Worm (Caenorhabditis elegans) whole organism, young adult: Measurements from ENCODE around the gene Y73B6BL.22.

Source experiments
- F23B12.7 ChIP-seq: sonication (generic microtip); optimal IDR thresholded peaks from 2 replicates; lab custom pipeline; 2017; ENCODE audit warnings: missing genetic modification characterization, mild to moderate bottlenecking, missing compliant biosample characterization, antibody characterized with exemption, moderate library complexity; ENCODE audit not compliant: insufficient read depth
- F33H1.4 ChIP-seq: fragments of 200-800 bp; sonication (Bioruptor generic); IDR thresholded peaks from 2 replicates; pipeline ENCODE4 v1.3.6; 2022; ENCODE audit warnings: missing genetic modification reagents, missing genetic modification characterization, missing compliant biosample characterization
- F37B4.10 ChIP-seq: fragments of 200-800 bp; sonication (Bioruptor generic); IDR thresholded peaks from 2 replicates; pipeline ENCODE4 v1.3.6; 2022; ENCODE audit warnings: missing genetic modification characterization, missing compliant biosample characterization
- F49E8.2 ChIP-seq: sonication (generic microtip); optimal IDR thresholded peaks from 3 replicates; lab custom pipeline; 2017; ENCODE audit warnings: missing genetic modification characterization, mild to moderate bottlenecking, missing compliant biosample characterization, antibody characterized with exemption, moderate library complexity; ENCODE audit not compliant: insufficient read depth
- F57A8.1 ChIP-seq: fragments of 200-800 bp; sonication (Bioruptor generic); optimal IDR thresholded peaks from 2 replicates; lab custom pipeline; 2018; ENCODE audit warnings: mild to moderate bottlenecking, missing genetic modification characterization, moderate library complexity, missing compliant biosample characterization
- K11D2.4 ChIP-seq: fragments of 200-800 bp; sonication (Bioruptor generic); IDR thresholded peaks from 2 replicates; pipeline ENCODE4 v1.3.6; 2022; ENCODE audit warnings: missing genetic modification reagents, missing genetic modification characterization, missing compliant biosample characterization
- Y53G8AR.9 ChIP-seq: fragments of 200-800 bp; sonication (Bioruptor generic); conservative IDR thresholded peaks from 2 replicates; pipeline ENCODE4 v1.3.6; 2022; ENCODE audit warnings: missing genetic modification reagents, missing genetic modification characterization, missing compliant biosample characterization
- ZK185.1 ChIP-seq: sonication (generic microtip); optimal IDR thresholded peaks from 2 replicates; lab custom pipeline; 2016; ENCODE audit warnings: mild to moderate bottlenecking, missing genetic modification characterization, missing compliant biosample characterization; ENCODE audit not compliant: poor library complexity, severe bottlenecking
- attf-3 ChIP-seq: fragments of 200-800 bp; sonication (Bioruptor generic); conservative IDR thresholded peaks from 2 replicates; pipeline ENCODE4 v1.3.6; 2022; ENCODE audit warnings: missing genetic modification reagents, missing genetic modification characterization, missing compliant biosample characterization
- attf-6 ChIP-seq: fragments of 200-800 bp; sonication (Bioruptor generic); IDR thresholded peaks from 2 replicates; pipeline ENCODE4 v1.3.6; 2022; ENCODE audit warnings: missing genetic modification reagents, missing genetic modification characterization, missing compliant biosample characterization
- cebp-1 ChIP-seq, 2 experiments: fragments of 200-800 bp in 1 of 2; sonication (Bioruptor generic) in 1 of 2; sonication (generic microtip) in 1 of 2; IDR thresholded peaks in 1 of 2; optimal IDR thresholded peaks in 1 of 2; 2 replicates each; pipeline versions ENCODE4 v1.3.6 to Lab custom; 2017 to 2022; ENCODE audit warnings: missing compliant biosample characterization in 2 of 2, missing genetic modification characterization in 2 of 2, mild to moderate bottlenecking in 1 of 2, missing genetic modification reagents in 1 of 2, moderate library complexity in 1 of 2
- ceh-58 ChIP-seq: fragments of 200-800 bp; sonication (Bioruptor generic); IDR thresholded peaks from 2 replicates; pipeline ENCODE4 v1.3.6; 2022; ENCODE audit warnings: missing genetic modification characterization, missing compliant biosample characterization
- die-1 ChIP-seq: sonication (generic microtip); optimal IDR thresholded peaks from 2 replicates; lab custom pipeline; 2016; ENCODE audit warnings: missing genotype, mild to moderate bottlenecking, missing genetic modification characterization, missing compliant biosample characterization
- dpff-1 ChIP-seq: sonication (generic microtip); optimal IDR thresholded peaks from 2 replicates; lab custom pipeline; 2017; ENCODE audit warnings: mild to moderate bottlenecking, missing genetic modification characterization, missing compliant biosample characterization
- dpl-1 ChIP-seq: fragments of 150-350 bp; optimal IDR thresholded peaks from 2 replicates; lab custom pipeline; 2014; ENCODE audit warnings: missing biosample characterization, missing genetic modification reagents, missing genetic modification characterization
- efl-1 ChIP-seq: fragments of 150-350 bp; optimal IDR thresholded peaks from 2 replicates; lab custom pipeline; 2014; ENCODE audit warnings: missing biosample characterization, missing genetic modification reagents, missing genetic modification characterization
- egrh-3 ChIP-seq: fragments of 200-800 bp; sonication (Bioruptor generic); IDR thresholded peaks from 2 replicates; pipeline ENCODE4 v1.3.6; 2022; ENCODE audit warnings: missing genetic modification reagents, missing genetic modification characterization, missing compliant biosample characterization
- lin-26 ChIP-seq: fragments of 200-800 bp; sonication (Bioruptor generic); IDR thresholded peaks from 2 replicates; pipeline ENCODE4 v1.3.6; 2022; ENCODE audit warnings: missing genetic modification reagents, missing genetic modification characterization, missing compliant biosample characterization
- lin-35 ChIP-seq, 3 experiments: fragments of 150-350 bp in 2 of 3; sonication (generic microtip) in 1 of 3; optimal IDR thresholded peaks; 2 replicates each; lab custom pipeline; 2014 to 2018; ENCODE audit warnings: missing biosample characterization in 3 of 3, missing genetic modification characterization in 3 of 3, missing genetic modification reagents in 3 of 3
- lin-54 ChIP-seq: fragments of 200-800 bp; sonication (Bioruptor generic); optimal IDR thresholded peaks from 2 replicates; lab custom pipeline; 2018; ENCODE audit warnings: mild to moderate bottlenecking, missing genetic modification characterization, missing compliant biosample characterization
- lsl-1 ChIP-seq: fragments of 200-800 bp; sonication (Bioruptor generic); optimal IDR thresholded peaks from 2 replicates; lab custom pipeline; 2018; ENCODE audit warnings: mild to moderate bottlenecking, missing genetic modification characterization, moderate library complexity, missing compliant biosample characterization
- madf-6 ChIP-seq: fragments of 200-800 bp; sonication (Bioruptor generic); IDR thresholded peaks from 2 replicates; pipeline ENCODE4 v1.3.6; 2022; ENCODE audit warnings: missing genetic modification reagents, missing genetic modification characterization, missing compliant biosample characterization
- rcor-1 ChIP-seq: fragments of 200-800 bp; sonication (Bioruptor generic); IDR thresholded peaks from 2 replicates; pipeline ENCODE4 v1.3.6; 2022; ENCODE audit warnings: missing genetic modification reagents, missing genetic modification characterization, missing compliant biosample characterization
- sdz-38 ChIP-seq: sonication (generic microtip); optimal IDR thresholded peaks from 2 replicates; lab custom pipeline; 2016; ENCODE audit warnings: missing genotype, missing genetic modification characterization, missing compliant biosample characterization
- snpc-3.4 ChIP-seq: sonication (generic microtip); optimal IDR thresholded peaks from 2 replicates; lab custom pipeline; 2017; ENCODE audit warnings: missing genetic modification characterization, mild to moderate bottlenecking, missing compliant biosample characterization, antibody characterized with exemption, moderate library complexity, missing genotype, missing genetic modification reagents
- snpc-4 ChIP-seq, 5 experiments: fragments of 150-350 bp in 1 of 5; sonication (generic microtip) in 4 of 5; optimal IDR thresholded peaks; 2 replicates each; lab custom pipeline; 2014 to 2018; ENCODE audit warnings: missing genetic modification characterization in 5 of 5, missing biosample characterization in 3 of 5, antibody characterized with exemption in 2 of 5, mild to moderate bottlenecking in 2 of 5, missing compliant biosample characterization in 2 of 5, missing genotype in 2 of 5, moderate library complexity in 2 of 5, missing genetic modification reagents in 1 of 5
- somi-1 ChIP-seq: fragments of 200-800 bp; sonication (Bioruptor generic); optimal IDR thresholded peaks from 2 replicates; lab custom pipeline; 2018; ENCODE audit warnings: mild to moderate bottlenecking, missing genetic modification characterization, missing compliant biosample characterization
- tbp1 ChIP-seq: fragments of 200-800 bp; sonication (Bioruptor generic); optimal IDR thresholded peaks from 2 replicates; lab custom pipeline; 2018; ENCODE audit warnings: mild to moderate bottlenecking, missing genetic modification characterization, missing compliant biosample characterization
- xnd-1 ChIP-seq: sonication (generic microtip); optimal IDR thresholded peaks from 2 replicates; lab custom pipeline; 2016; ENCODE audit warnings: missing genotype, missing genetic modification reagents, missing genetic modification characterization, missing compliant biosample characterization
- ztf-28 ChIP-seq: fragments of 200-800 bp; sonication (Bioruptor generic); IDR thresholded peaks from 2 replicates; pipeline ENCODE4 v1.3.6; 2022; ENCODE audit warnings: missing genetic modification reagents, missing genetic modification characterization, missing compliant biosample characterization

Y73B6BL.22 gene

DNA sequence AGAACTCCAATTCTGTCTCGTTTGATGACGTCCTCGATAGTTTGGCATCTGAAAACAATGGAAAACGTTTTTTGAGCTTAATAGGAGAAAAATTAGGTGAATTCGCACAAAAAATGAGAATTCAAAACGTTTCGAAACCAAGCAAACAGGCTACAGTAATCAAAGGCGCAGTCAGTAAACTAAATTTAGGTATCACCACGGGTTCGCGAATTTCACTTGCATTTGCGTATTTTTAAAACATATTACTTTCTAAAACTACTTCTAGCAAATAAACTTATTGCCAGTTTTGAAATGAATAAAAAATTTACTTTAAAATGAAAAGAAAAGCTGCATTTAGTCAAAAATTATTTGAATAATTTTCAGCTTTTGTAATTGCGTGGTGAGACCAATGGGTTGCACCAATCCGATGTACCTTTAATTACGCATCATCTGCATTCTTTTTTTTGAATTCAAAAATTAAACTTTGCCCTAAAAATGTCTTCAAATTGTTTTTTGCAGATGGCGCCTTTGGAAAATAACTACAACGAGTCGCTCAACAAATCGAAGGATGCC is 2.7 kb upstream of the Y73B6BL.22 start, which contains the start of the genes Y73B6BL.23 and htp-2:
Y73B6BL.23 (minus strand) TSS at position 51 of the 552 bp plus-strand sequence.
htp-2 (plus strand) TSS at position 492 of the 552 bp plus-strand sequence.
- peak; percentile 13; the same call in 1 of the 2 replicates for TF ChIP-seq madf-6 (GFP tag; lab: Robert Waterston, UW)
- no peak for TF ChIP-seq ztf-28 (GFP tag; lab: Robert Waterston, UW)
- TF ChIP-seq F33H1.4 (GFP tag; lab: Robert Waterston, UW): peak; percentile 68
- TF ChIP-seq sdz-38: no peak
- peak; percentile 83 for TF ChIP-seq lsl-1 (GFP tag; lab: Kevin White, UChicago)
- no peak for TF ChIP-seq rcor-1 (GFP tag; lab: Robert Waterston, UW)
- no peak for TF ChIP-seq dpff-1 (tag; lab: Kevin White, UChicago)
- TF ChIP-seq F57A8.1 (GFP tag; lab: Kevin White, UChicago): no peak
- no peak for TF ChIP-seq snpc-4 (GFP tag; optimal IDR thresholded peaks at IDR 0.05; lab: Kevin White, UChicago)
- TF ChIP-seq snpc-4 (tag; optimal IDR thresholded peaks at IDR 0.05; lab: Kevin White, UChicago): peak in 2 of 4 experiments; percentile 40 to 73
- TF ChIP-seq, all 124 proteins: peak for 4

DNA sequence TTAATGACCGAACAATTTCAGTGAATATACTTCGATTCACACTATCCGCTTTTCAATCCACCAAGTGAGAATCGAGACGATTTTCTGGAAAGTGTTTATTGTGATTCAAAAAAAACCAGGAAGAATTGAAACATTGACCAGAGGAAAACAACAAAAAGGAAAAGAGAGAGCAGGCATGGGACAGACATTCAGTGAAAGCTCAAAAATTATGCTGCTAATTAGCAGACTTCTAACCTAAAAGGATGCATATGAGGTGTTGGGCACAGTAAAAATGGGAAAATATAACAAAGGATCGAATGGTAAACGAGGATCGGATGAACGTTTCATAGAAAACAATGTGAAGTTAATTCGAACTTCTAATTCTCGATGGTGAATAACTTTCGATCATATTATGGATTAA is 1.2 kb upstream of the Y73B6BL.22 start:
- peak; percentile 36 for TF ChIP-seq snpc-3.4
- no peak for TF ChIP-seq rcor-1 (GFP tag; lab: Robert Waterston, UW)
- TF ChIP-seq F23B12.7: no peak
- TF ChIP-seq attf-6 (GFP tag; lab: Robert Waterston, UW): 0 out of 2 replicates have a peak, but pooled peaks have one; percentile 52
- TF ChIP-seq ceh-58: no peak
- TF ChIP-seq snpc-4 (GFP tag; optimal IDR thresholded peaks at IDR 0.05; lab: Kevin White, UChicago): no peak
- TF ChIP-seq snpc-4 (tag; optimal IDR thresholded peaks at IDR 0.05; lab: Kevin White, UChicago): peak in 1 of 4 experiments; percentile 55
- TF ChIP-seq F37B4.10 (GFP tag; lab: Robert Waterston, UW): no peak
- TF ChIP-seq lin-54 (GFP tag; lab: Kevin White, UChicago): no peak
- TF ChIP-seq F49E8.2 (tag; lab: Kevin White, UChicago): peak; percentile 71
- peak; percentile 38; the same call in 1 of the 2 replicates for TF ChIP-seq lin-26 (GFP tag; lab: Robert Waterston, UW)
- no peak for TF ChIP-seq ztf-28 (GFP tag; lab: Robert Waterston, UW)
- no peak for TF ChIP-seq die-1
- TF ChIP-seq somi-1 (GFP tag; lab: Kevin White, UChicago): no peak
- TF ChIP-seq xnd-1 (tag; lab: Kevin White, UChicago): peak; percentile 36
- TF ChIP-seq K11D2.4 (GFP tag; lab: Robert Waterston, UW): no peak

DNA sequence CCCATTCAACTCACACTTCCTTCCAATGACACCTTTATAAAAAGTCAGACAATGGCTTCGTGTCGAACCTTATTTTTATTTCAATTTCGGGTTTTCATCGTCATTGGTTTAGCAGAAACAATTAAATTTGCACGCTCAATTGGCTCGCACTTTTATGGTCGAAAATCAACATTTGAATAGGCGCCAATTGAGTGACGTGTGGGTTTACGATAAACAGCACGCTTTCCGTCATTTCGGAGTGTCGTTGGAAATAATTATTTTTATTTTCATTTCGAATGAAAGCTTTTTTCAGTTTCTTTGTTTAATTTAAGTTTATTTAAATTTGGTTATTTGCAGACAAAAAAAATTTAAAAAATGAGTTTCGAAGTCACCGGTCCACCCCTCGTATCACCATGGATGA is 1.3 kb downstream of the Y73B6BL.22 start, which contains the start of gene exos-2:
exos-2 (plus strand) TSS at position 330 of the 400 bp plus-strand sequence.
- no peak for TF ChIP-seq egrh-3 (GFP tag; lab: Robert Waterston, UW)
- peak; percentile 75 for TF ChIP-seq efl-1 (GFP tag; lab: Kevin White, UChicago)
- peak; percentile 72 for TF ChIP-seq dpl-1 (GFP tag; lab: Kevin White, UChicago)
- peak; percentile 34; the same call in 1 of the 2 replicates for TF ChIP-seq F33H1.4 (GFP tag; lab: Robert Waterston, UW)
- no peak for TF ChIP-seq snpc-4 (GFP tag; optimal IDR thresholded peaks at IDR 0.05; lab: Kevin White, UChicago)
- TF ChIP-seq snpc-4 (tag; optimal IDR thresholded peaks at IDR 0.05; lab: Kevin White, UChicago): peak in 3 of 4 experiments; percentile 60 to 71 (median 62)
- no peak for TF ChIP-seq cebp-1 (GFP tag; IDR thresholded peaks at IDR 0.05; lab: Robert Waterston, UW)
- no peak for TF ChIP-seq cebp-1 (tag; optimal IDR thresholded peaks at IDR 0.05; lab: Kevin White, UChicago)
- TF ChIP-seq rcor-1 (GFP tag; lab: Robert Waterston, UW): no peak
- peak; percentile 12 for TF ChIP-seq tbp1
- TF ChIP-seq Y53G8AR.9 (GFP tag; lab: Robert Waterston, UW): no peak
- no peak for TF ChIP-seq ZK185.1 (tag; lab: Kevin White, UChicago)
- TF ChIP-seq lin-35 (GFP tag; optimal IDR thresholded peaks at IDR 0.05; lab: Kevin White, UChicago): peak in 1 of 3 experiments; percentile 79
- TF ChIP-seq attf-3: peak; percentile 97
